Fruit fly (Drosophila melanogaster): Measurements from ENCODE around the gene CG17681.

dm6 chr2L:18136427-18136857 lies 16.5 kb upstream of the CG17681 start:
- TF ChIP-seq Abd-B (GFP tag; optimal IDR thresholded peaks at IDR 0.05) (no peak), usp (GFP tag; optimal IDR thresholded peaks at IDR 0.05) (no peak), psq (GFP tag; optimal IDR thresholded peaks at IDR 0.05) (no peak), fru (GFP tag; optimal IDR thresholded peaks at IDR 0.05) (no peak), br (GFP tag; optimal IDR thresholded peaks at IDR 0.05) (no peak)

All from whole organism, wandering third instar larva.